Fruit fly (Drosophila melanogaster) whole organism, prepupa: ENCODE measurements around the gene ppk18.

ENCODE experiments used
- Blimp-1 ChIP-seq: fragments of 200-800 bp; sonication (Bioruptor generic); optimal IDR thresholded peaks from 3 replicates; lab custom pipeline; 2017; ENCODE audit warnings: missing biosample characterization, missing genetic modification characterization, mild to moderate bottlenecking, moderate library complexity, missing genetic modification reagents
- CG10631 ChIP-seq: fragments of 200-800 bp; sonication (Bioruptor generic); optimal IDR thresholded peaks from 2 replicates; lab custom pipeline; 2016; ENCODE audit warnings: missing biosample characterization, missing genetic modification characterization
- CG10669 ChIP-seq: fragments of 200-800 bp; sonication (Bioruptor generic); optimal IDR thresholded peaks from 3 replicates; lab custom pipeline; 2018; ENCODE audit warnings: missing biosample characterization, mild to moderate bottlenecking, missing genetic modification characterization, moderate library complexity
- CG11294 ChIP-seq: fragments of 200-800 bp; sonication (Bioruptor generic); IDR thresholded peaks from 2 replicates; pipeline ENCODE4 v1.3.6; 2022; ENCODE audit warnings: missing biosample characterization, missing genetic modification characterization
- CG11902 ChIP-seq: fragments of 200-800 bp; sonication (Bioruptor generic); optimal IDR thresholded peaks from 3 replicates; lab custom pipeline; 2016; ENCODE audit warnings: missing biosample characterization, missing genetic modification characterization
- CG16779 ChIP-seq: fragments of 200-800 bp; sonication (Bioruptor generic); optimal IDR thresholded peaks from 3 replicates; lab custom pipeline; 2017; ENCODE audit warnings: missing biosample characterization, mild to moderate bottlenecking, missing genetic modification characterization
- CG3032 ChIP-seq: fragments of 200-800 bp; optimal IDR thresholded peaks from 2 replicates; lab custom pipeline; 2019; ENCODE audit warnings: missing biosample characterization, mild to moderate bottlenecking, missing genetic modification characterization, moderate library complexity
- CG31627 ChIP-seq: fragments of 200-800 bp; sonication (Bioruptor generic); optimal IDR thresholded peaks from 3 replicates; lab custom pipeline; 2016; ENCODE audit warnings: missing biosample characterization, missing genetic modification characterization
- CG34406 ChIP-seq: fragments of 200-800 bp; sonication (Bioruptor generic); optimal IDR thresholded peaks from 3 replicates; lab custom pipeline; 2016; ENCODE audit warnings: missing biosample characterization, missing genetic modification characterization
- CG3919 ChIP-seq: fragments of 200-800 bp; sonication (Bioruptor generic); optimal IDR thresholded peaks from 3 replicates; lab custom pipeline; 2016; ENCODE audit warnings: missing biosample characterization, missing genetic modification characterization
- CG6163 ChIP-seq: fragments of 200-800 bp; sonication (Bioruptor generic); IDR thresholded peaks from 3 replicates; pipeline ENCODE4 v1.3.6; 2022; ENCODE audit warnings: missing biosample characterization, missing genetic modification characterization
- CG6792 ChIP-seq: fragments of 200-800 bp; sonication (Bioruptor generic); optimal IDR thresholded peaks from 3 replicates; lab custom pipeline; 2016; ENCODE audit warnings: missing biosample characterization, missing genetic modification characterization
- CG7368 ChIP-seq: fragments of 200-800 bp; sonication (Bioruptor generic); optimal IDR thresholded peaks from 3 replicates; lab custom pipeline; 2016; ENCODE audit warnings: missing biosample characterization, missing genetic modification characterization
- CG8119 ChIP-seq: fragments of 200-800 bp; sonication (Bioruptor generic); IDR thresholded peaks from 3 replicates; pipeline ENCODE4 v1.3.6; 2022; ENCODE audit warnings: missing biosample characterization, missing genetic modification characterization
- CG8319 ChIP-seq: fragments of 200-800 bp; sonication (Bioruptor generic); optimal IDR thresholded peaks from 3 replicates; lab custom pipeline; 2016; ENCODE audit warnings: missing biosample characterization, missing genetic modification characterization
- CG8632 ChIP-seq: fragments of 200-800 bp; sonication (Bioruptor generic); optimal IDR thresholded peaks from 3 replicates; lab custom pipeline; 2016; ENCODE audit warnings: missing biosample characterization, missing genetic modification characterization
- CG9139 ChIP-seq: fragments of 200-800 bp; sonication (Bioruptor generic); optimal IDR thresholded peaks from 3 replicates; lab custom pipeline; 2017; ENCODE audit warnings: missing biosample characterization, mild to moderate bottlenecking, missing genetic modification characterization
- Eip75B ChIP-seq: fragments of 200-800 bp; sonication (Bioruptor generic); optimal IDR thresholded peaks from 3 replicates; lab custom pipeline; 2016; ENCODE audit warnings: missing biosample characterization, missing genetic modification characterization
- Eip78C ChIP-seq: fragments of 200-800 bp; sonication (Bioruptor generic); peaks from one replicate; lab custom pipeline; 2016; ENCODE audit warnings: missing biosample characterization, missing genetic modification characterization
- Eip93F ChIP-seq: fragments of 200-800 bp; sonication (Bioruptor generic); optimal IDR thresholded peaks from 2 replicates; lab custom pipeline; 2016; ENCODE audit warnings: missing biosample characterization, mild to moderate bottlenecking, missing genetic modification characterization
- Ets21C ChIP-seq: fragments of 200-800 bp; sonication (Bioruptor generic); optimal IDR thresholded peaks from 3 replicates; lab custom pipeline; 2016; ENCODE audit warnings: missing biosample characterization, missing genetic modification characterization
- Ets96B ChIP-seq: fragments of 200-800 bp; optimal IDR thresholded peaks from 2 replicates; lab custom pipeline; 2019; ENCODE audit warnings: missing biosample characterization, mild to moderate bottlenecking, missing genetic modification characterization, moderate library complexity
- Gug ChIP-seq: fragments of 200-800 bp; sonication (Bioruptor generic); IDR thresholded peaks from 2 replicates; pipeline ENCODE4 v1.3.6; 2022; ENCODE audit warnings: missing biosample characterization, missing genetic modification characterization
- Hr38 ChIP-seq: sonication (Bioruptor generic); optimal IDR thresholded peaks from 2 replicates; lab custom pipeline; 2016; ENCODE audit warnings: missing biosample characterization, missing genetic modification characterization
- Hr39 ChIP-seq: fragments of 200-800 bp; sonication (Bioruptor generic); optimal IDR thresholded peaks from 2 replicates; lab custom pipeline; 2016; ENCODE audit warnings: missing biosample characterization, missing genetic modification characterization
- Hr4 ChIP-seq: fragments of 200-800 bp; sonication (Bioruptor generic); optimal IDR thresholded peaks from 3 replicates; lab custom pipeline; 2016; ENCODE audit warnings: missing biosample characterization, missing genetic modification characterization
- Lpt ChIP-seq: fragments of 200-800 bp; sonication (Bioruptor generic); optimal IDR thresholded peaks from 3 replicates; lab custom pipeline; 2016; ENCODE audit warnings: missing biosample characterization, missing genetic modification characterization
- Met ChIP-seq: fragments of 200-800 bp; sonication (Bioruptor generic); optimal IDR thresholded peaks from 3 replicates; lab custom pipeline; 2016; ENCODE audit warnings: missing biosample characterization, missing genetic modification characterization
- OdsH ChIP-seq: fragments of 200-800 bp; sonication (Bioruptor generic); optimal IDR thresholded peaks from 3 replicates; lab custom pipeline; 2016; ENCODE audit warnings: missing biosample characterization, missing genetic modification characterization
- Smox ChIP-seq: fragments of 200-800 bp; sonication (Bioruptor generic); optimal IDR thresholded peaks from 3 replicates; lab custom pipeline; 2016; ENCODE audit warnings: missing biosample characterization, missing genetic modification characterization
- Sox102F ChIP-seq: fragments of 200-800 bp; sonication (Bioruptor generic); optimal IDR thresholded peaks from 2 replicates; lab custom pipeline; 2016; ENCODE audit warnings: missing biosample characterization, mild to moderate bottlenecking, missing genetic modification characterization
- Sox15 ChIP-seq: fragments of 200-800 bp; sonication (Bioruptor generic); optimal IDR thresholded peaks from 3 replicates; lab custom pipeline; 2016; ENCODE audit warnings: missing biosample characterization, missing genetic modification characterization
- acj6 ChIP-seq: fragments of 200-800 bp; sonication (Bioruptor generic); optimal IDR thresholded peaks from 3 replicates; lab custom pipeline; 2016; ENCODE audit warnings: missing biosample characterization, missing genetic modification characterization
- cyc ChIP-seq: fragments of 200-800 bp; sonication (Bioruptor generic); optimal IDR thresholded peaks from 3 replicates; lab custom pipeline; 2016; ENCODE audit warnings: missing biosample characterization, missing genetic modification characterization
- dac ChIP-seq: fragments of 200-800 bp; sonication (Bioruptor generic); optimal IDR thresholded peaks from 2 replicates; lab custom pipeline; 2017; ENCODE audit warnings: missing biosample characterization, mild to moderate bottlenecking, missing genetic modification characterization
- dsx ChIP-seq: fragments of 200-800 bp; optimal IDR thresholded peaks from 3 replicates; lab custom pipeline; 2019; ENCODE audit warnings: missing biosample characterization, mild to moderate bottlenecking, missing genetic modification characterization, moderate library complexity; ENCODE audit not compliant: poor library complexity, severe bottlenecking
- eg ChIP-seq: fragments of 200-800 bp; sonication (Bioruptor generic); IDR thresholded peaks from 3 replicates; pipeline ENCODE4 v1.3.6; 2022; ENCODE audit warnings: missing biosample characterization, missing genetic modification characterization
- esn ChIP-seq: fragments of 200-800 bp; sonication (Bioruptor generic); optimal IDR thresholded peaks from 2 replicates; lab custom pipeline; 2016; ENCODE audit warnings: missing biosample characterization, mild to moderate bottlenecking, missing genetic modification characterization, moderate library complexity
- fd59A ChIP-seq: fragments of 200-800 bp; sonication (Bioruptor generic); optimal IDR thresholded peaks from 2 replicates; lab custom pipeline; 2017; ENCODE audit warnings: missing biosample characterization, mild to moderate bottlenecking, missing genetic modification characterization, missing genetic modification reagents
- fd85E ChIP-seq: fragments of 200-800 bp; sonication (Bioruptor generic); optimal IDR thresholded peaks from 3 replicates; lab custom pipeline; 2016; ENCODE audit warnings: missing biosample characterization, missing genetic modification characterization
- fkh ChIP-seq: fragments of 200-800 bp; sonication (Bioruptor generic); optimal IDR thresholded peaks from 3 replicates; lab custom pipeline; 2017; ENCODE audit warnings: missing biosample characterization, mild to moderate bottlenecking, missing genetic modification characterization, moderate library complexity
- lz ChIP-seq: fragments of 200-800 bp; sonication (Bioruptor generic); optimal IDR thresholded peaks from 3 replicates; lab custom pipeline; 2016; ENCODE audit warnings: missing biosample characterization, missing genetic modification characterization
- net ChIP-seq: fragments of 200-800 bp; sonication (Bioruptor generic); optimal IDR thresholded peaks from 3 replicates; lab custom pipeline; 2016; ENCODE audit warnings: missing biosample characterization, missing genetic modification characterization
- salr ChIP-seq, 2 experiments: fragments of 200-800 bp; sonication (Bioruptor generic); optimal IDR thresholded peaks; 3 replicates each; lab custom pipeline; 2016 to 2018; ENCODE audit warnings: missing biosample characterization in 2 of 2, missing genetic modification characterization in 2 of 2, mild to moderate bottlenecking in 1 of 2
- spab ChIP-seq: fragments of 200-800 bp; sonication (Bioruptor generic); optimal IDR thresholded peaks from 2 replicates; lab custom pipeline; 2017; ENCODE audit warnings: missing biosample characterization, mild to moderate bottlenecking, missing genetic modification characterization, missing genetic modification reagents
- svp ChIP-seq: fragments of 200-800 bp; sonication (Bioruptor generic); peaks from one replicate; lab custom pipeline; 2016; ENCODE audit warnings: missing biosample characterization, missing genetic modification characterization
- topi ChIP-seq: fragments of 200-800 bp; sonication (Bioruptor generic); optimal IDR thresholded peaks from 3 replicates; lab custom pipeline; 2016; ENCODE audit warnings: missing biosample characterization, missing genetic modification characterization
- vri ChIP-seq: fragments of 200-800 bp; sonication (Bioruptor generic); optimal IDR thresholded peaks from 3 replicates; lab custom pipeline; 2016; ENCODE audit warnings: missing biosample characterization, mild to moderate bottlenecking, missing genetic modification characterization

ppk18 gene

DNA sequence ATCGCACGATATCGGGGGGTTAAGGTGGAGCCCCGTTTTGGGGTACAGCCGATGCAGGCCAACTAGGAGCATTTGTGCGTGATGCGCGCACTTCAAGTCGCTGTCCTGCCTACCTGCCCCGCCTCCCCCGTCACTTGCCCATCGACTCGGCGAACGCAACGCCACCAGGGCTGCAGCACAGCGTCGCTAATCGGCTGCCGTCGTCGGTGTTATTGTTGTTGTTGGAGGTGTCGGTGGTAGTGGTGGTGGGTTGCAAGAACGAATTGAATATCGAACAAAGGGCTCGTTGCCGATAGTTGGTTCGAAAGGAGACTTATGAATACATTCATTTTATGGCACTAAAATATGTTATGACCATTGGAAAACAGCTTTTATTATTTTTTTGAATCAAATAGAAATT lies 11.9 kb downstream of the ppk18 start (continued):
- TF ChIP-seq Smox (GFP tag; lab: Kevin White, UChicago) (no peak), CG6163 (peak; percentile 78), acj6 (GFP tag; lab: Kevin White, UChicago) (peak; percentile 25), Hr38 (no peak), fd85E (GFP tag; lab: Kevin White, UChicago) (no peak), Ets96B (peak; percentile 2), CG8319 (GFP tag; lab: Kevin White, UChicago) (no peak), Sox102F (no peak)
- TF ChIP-seq, all 60 proteins: peak for 27

DNA sequence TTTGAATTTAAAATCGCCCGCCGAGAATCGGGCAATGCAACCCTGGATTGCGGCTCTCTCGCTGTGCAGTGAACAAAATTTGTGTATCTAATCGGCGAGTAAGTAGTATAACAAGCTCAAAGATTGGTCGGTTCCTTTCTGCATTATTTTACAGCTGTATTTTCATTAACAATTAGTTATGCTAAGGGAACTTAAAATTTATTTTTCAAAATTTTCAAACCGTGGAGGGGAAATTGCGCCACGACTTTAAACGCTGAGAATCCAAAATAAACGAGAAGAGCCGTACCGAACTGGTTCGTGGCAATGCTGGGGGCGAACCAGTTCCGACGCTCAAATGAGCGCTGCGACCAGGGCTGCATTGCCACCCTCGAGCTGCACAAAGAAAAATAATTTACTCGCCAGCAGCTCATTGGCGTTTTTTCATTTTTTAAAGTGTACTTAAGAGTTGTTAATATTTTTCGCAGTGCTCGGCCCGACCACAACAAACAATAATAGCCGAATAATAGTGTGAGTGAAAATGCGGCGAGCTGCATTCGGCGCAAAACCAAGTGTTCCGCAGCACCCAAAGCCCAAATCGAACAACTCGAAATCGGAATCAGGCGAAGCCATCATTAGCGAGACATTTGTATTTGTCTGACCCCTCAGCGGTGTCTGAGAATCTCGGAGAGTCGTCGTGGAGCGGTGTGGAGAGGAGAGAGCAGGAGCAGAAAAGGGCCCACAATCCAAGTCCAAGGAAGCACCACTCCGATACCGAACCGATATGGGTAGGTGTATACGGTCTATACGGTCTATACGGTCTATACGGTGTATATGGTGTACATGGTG lies 12.6 kb downstream of the ppk18 start, which contains the start of gene zf30C:
TSS of gene zf30C (plus strand) at position 353 of the 825 bp plus-strand sequence.
- TF ChIP-seq CG3919 (GFP tag; lab: Kevin White, UChicago): peak; percentile 96
- TF ChIP-seq CG11294 (GFP tag; lab: Robert Waterston, UW): peak; percentile 79
- peak; percentile 92 for TF ChIP-seq eg (GFP tag; lab: Robert Waterston, UW)
- TF ChIP-seq CG16779 (tag; lab: Kevin White, UChicago): peak; percentile 57
- peak; percentile 88 for TF ChIP-seq topi
- TF ChIP-seq Hr38: peak; percentile 91
- peak; percentile 86 for TF ChIP-seq net (GFP tag; lab: Kevin White, UChicago)
- peak; percentile 80 for TF ChIP-seq CG8632 (GFP tag; lab: Kevin White, UChicago)
- peak; percentile 40 for TF ChIP-seq fkh (GFP tag; lab: Kevin White, UChicago)
- TF ChIP-seq dac: peak; percentile 81
- peak; percentile 87 for TF ChIP-seq Smox (GFP tag; lab: Kevin White, UChicago)
- peak; percentile 80 for TF ChIP-seq Sox15 (GFP tag; lab: Kevin White, UChicago)
- TF ChIP-seq Hr39 (GFP tag; lab: Kevin White, UChicago): peak; percentile 95
- TF ChIP-seq Eip75B (GFP tag; lab: Kevin White, UChicago): peak; percentile 91
- peak; percentile 83 for TF ChIP-seq CG6792 (GFP tag; lab: Kevin White, UChicago)
- peak; percentile 89 for TF ChIP-seq Met (GFP tag; lab: Kevin White, UChicago)
- peak; percentile 86 for TF ChIP-seq CG8319 (GFP tag; lab: Kevin White, UChicago)
- TF ChIP-seq lz (GFP tag; lab: Kevin White, UChicago): peak; percentile 92
- peak; percentile 73 for TF ChIP-seq CG10669 (GFP tag; lab: Kevin White, UChicago)
- peak; percentile 57 for TF ChIP-seq spab (GFP tag; lab: Kevin White, UChicago)
- no peak for TF ChIP-seq CG9139
- peak; percentile 61 for TF ChIP-seq fd59A (GFP tag; lab: Kevin White, UChicago)
- peak; percentile 45 to 83 for TF ChIP-seq salr (GFP tag; optimal IDR thresholded peaks at IDR 0.05; lab: Kevin White, UChicago)
- TF ChIP-seq Blimp-1: peak; percentile 23
- peak; percentile 94 for TF ChIP-seq CG31627 (GFP tag; lab: Kevin White, UChicago)
- TF ChIP-seq CG8119: peak; percentile 73
- TF ChIP-seq Ets96B: peak; percentile 64
- peak; percentile 78 for TF ChIP-seq Lpt (GFP tag; lab: Kevin White, UChicago)
- TF ChIP-seq OdsH (GFP tag; lab: Kevin White, UChicago): peak; percentile 90
- peak; percentile 74 for TF ChIP-seq CG34406
- TF ChIP-seq cyc (GFP tag; lab: Kevin White, UChicago): peak; percentile 94
- peak; percentile 53 for TF ChIP-seq fd85E (GFP tag; lab: Kevin White, UChicago)
- peak; percentile 84 for TF ChIP-seq vri (GFP tag; lab: Kevin White, UChicago)
- TF ChIP-seq Gug (GFP tag; lab: Robert Waterston, UW): peak; percentile 67
- TF ChIP-seq dsx (GFP tag; lab: Kevin White, UChicago): peak; percentile 52
- peak; percentile 86 for TF ChIP-seq CG7368 (GFP tag; lab: Kevin White, UChicago)
- peak; percentile 91 for TF ChIP-seq CG10631 (GFP tag; lab: Kevin White, UChicago)
- TF ChIP-seq acj6 (GFP tag; lab: Kevin White, UChicago): peak; percentile 90
- TF ChIP-seq esn (GFP tag; lab: Kevin White, UChicago): peak; percentile 93
- peak; percentile 96 for TF ChIP-seq Eip78C (GFP tag; lab: Kevin White, UChicago)
- peak; percentile 96 for TF ChIP-seq svp (GFP tag; lab: Kevin White, UChicago)
- TF ChIP-seq CG3032: peak; percentile 65
- TF ChIP-seq CG11902 (GFP tag; lab: Kevin White, UChicago): peak; percentile 86
- TF ChIP-seq Hr4 (GFP tag; lab: Kevin White, UChicago): peak; percentile 93
- TF ChIP-seq Ets21C (GFP tag; lab: Kevin White, UChicago): peak; percentile 87
- peak; percentile 23 for TF ChIP-seq Eip93F
